Worm (Caenorhabditis elegans): Measurements from ENCODE around the gene F58H1.6.

DNA sequence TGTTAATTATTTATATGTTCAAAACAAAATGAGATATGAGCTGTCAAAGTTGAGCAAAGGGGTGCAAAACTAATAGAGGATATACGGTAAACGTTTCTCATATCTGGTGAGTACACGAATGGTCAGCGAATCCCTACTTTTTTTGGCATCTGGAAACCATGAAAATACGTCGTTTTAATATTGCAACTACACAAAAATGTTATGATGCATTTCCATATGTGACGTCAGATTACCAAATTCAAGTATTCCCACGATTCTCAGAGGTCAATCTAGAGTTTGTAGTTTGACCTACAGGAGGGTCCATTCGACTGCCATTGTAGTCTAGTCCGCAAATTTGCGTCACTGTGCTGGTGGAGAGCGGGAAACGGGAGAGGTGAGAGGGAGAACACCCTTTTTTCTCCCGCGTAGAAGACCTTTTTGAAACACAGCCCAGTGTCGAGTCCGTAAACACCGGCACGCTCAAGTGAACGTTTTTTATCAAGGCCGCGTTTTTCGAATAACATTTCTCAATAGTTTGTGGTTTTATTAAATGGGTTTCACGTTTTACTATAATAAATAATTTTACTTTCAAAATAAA lies 46.0 kb upstream of the F58H1.6 start:
- TF ChIP-seq tra-4 (tag; optimal IDR thresholded peaks at IDR 0.05) (no peak), ama-1 (optimal IDR thresholded peaks at IDR 0.05) (no peak), B0310.2 (tag; optimal IDR thresholded peaks at IDR 0.05) (no peak), F13C5.2 (tag; optimal IDR thresholded peaks at IDR 0.05) (no peak), ceh-13 (GFP tag; optimal IDR thresholded peaks at IDR 0.05) (no peak), flt-1 (GFP tag; IDR thresholded peaks at IDR 0.05) (no peak)
